Worm (Caenorhabditis elegans) whole organism, late embryonic: ENCODE data around the gene sre-13.

ENCODE experiments used
- C08G9.2 ChIP-seq: sonication (generic microtip); optimal IDR thresholded peaks from 2 replicates; lab custom pipeline; 2016; ENCODE audit warnings: mild to moderate bottlenecking, missing genetic modification characterization, moderate library complexity, missing compliant biosample characterization
- C38D4.7 ChIP-seq: fragments of 200-800 bp; sonication (Bioruptor generic); optimal IDR thresholded peaks from 2 replicates; lab custom pipeline; 2018; ENCODE audit warnings: mild to moderate bottlenecking, missing genetic modification characterization, moderate library complexity, missing compliant biosample characterization
- F13H6.1 ChIP-seq: sonication (generic microtip); optimal IDR thresholded peaks from 2 replicates; lab custom pipeline; 2016; ENCODE audit warnings: missing genetic modification characterization, missing compliant biosample characterization
- K02D7.2 ChIP-seq: sonication (generic microtip); optimal IDR thresholded peaks from 2 replicates; lab custom pipeline; 2017; ENCODE audit warnings: mild to moderate bottlenecking, missing genetic modification characterization, missing compliant biosample characterization
- T23F11.4 ChIP-seq: fragments of 200-800 bp; sonication (Bioruptor generic); optimal IDR thresholded peaks from 2 replicates; lab custom pipeline; 2018; ENCODE audit warnings: mild to moderate bottlenecking, missing genetic modification characterization, missing compliant biosample characterization
- Y22D7AL.16 ChIP-seq: sonication (generic microtip); optimal IDR thresholded peaks from 2 replicates; lab custom pipeline; 2016; ENCODE audit warnings: missing genetic modification characterization, missing compliant biosample characterization
- ama-1 ChIP-seq: fragments of 150-350 bp; optimal IDR thresholded peaks from 2 replicates; lab custom pipeline; 2014
- ceh-14 ChIP-seq: sonication (generic microtip); optimal IDR thresholded peaks from 2 replicates; lab custom pipeline; 2016; ENCODE audit warnings: missing genotype, missing genetic modification characterization, missing compliant biosample characterization
- ceh-18 ChIP-seq: sonication (generic microtip); optimal IDR thresholded peaks from 2 replicates; lab custom pipeline; 2016; ENCODE audit warnings: missing genetic modification characterization, missing compliant biosample characterization
- ceh-2 ChIP-seq: sonication (generic microtip); optimal IDR thresholded peaks from 2 replicates; lab custom pipeline; 2016; ENCODE audit warnings: missing genotype, missing genetic modification characterization, missing compliant biosample characterization
- ceh-22 ChIP-seq: sonication (generic microtip); optimal IDR thresholded peaks from 2 replicates; lab custom pipeline; 2017; ENCODE audit warnings: missing biosample characterization, missing genetic modification characterization
- ceh-24 ChIP-seq: sonication (generic microtip); optimal IDR thresholded peaks from 2 replicates; lab custom pipeline; 2016; ENCODE audit warnings: mild to moderate bottlenecking, missing genetic modification characterization, missing compliant biosample characterization
- ceh-31 ChIP-seq: sonication (generic microtip); optimal IDR thresholded peaks from 2 replicates; lab custom pipeline; 2016; ENCODE audit warnings: missing genetic modification characterization, missing compliant biosample characterization
- ceh-34 ChIP-seq: sonication (generic microtip); optimal IDR thresholded peaks from 2 replicates; lab custom pipeline; 2016; ENCODE audit warnings: mild to moderate bottlenecking, missing genetic modification characterization, missing compliant biosample characterization
- ceh-45 ChIP-seq: fragments of 200-800 bp; sonication (Bioruptor generic); IDR thresholded peaks from 2 replicates; pipeline ENCODE4 v1.3.6; 2022; ENCODE audit warnings: missing genetic modification reagents, missing genetic modification characterization, missing compliant biosample characterization
- ceh-48 ChIP-seq: sonication (generic microtip); optimal IDR thresholded peaks from 2 replicates; lab custom pipeline; 2016; ENCODE audit warnings: missing genetic modification characterization, inconsistent platforms, missing compliant biosample characterization
- ceh-9 ChIP-seq: sonication (generic microtip); optimal IDR thresholded peaks from 2 replicates; lab custom pipeline; 2016; ENCODE audit warnings: mild to moderate bottlenecking, missing genetic modification characterization, inconsistent platforms, missing compliant biosample characterization
- che-1 ChIP-seq: sonication (generic microtip); optimal IDR thresholded peaks from 2 replicates; lab custom pipeline; 2016; ENCODE audit warnings: mild to moderate bottlenecking, missing genetic modification characterization, missing compliant biosample characterization
- dmd-4 ChIP-seq: sonication (generic microtip); optimal IDR thresholded peaks from 2 replicates; lab custom pipeline; 2016; ENCODE audit warnings: borderline replicate concordance, missing genetic modification characterization, missing compliant biosample characterization
- elt-2 ChIP-seq: sonication (generic microtip); optimal IDR thresholded peaks from 2 replicates; lab custom pipeline; 2016; ENCODE audit warnings: missing genetic modification reagents, missing genetic modification characterization, missing compliant biosample characterization
- elt-4 ChIP-seq: sonication (generic microtip); optimal IDR thresholded peaks from 2 replicates; lab custom pipeline; 2016; ENCODE audit warnings: missing genetic modification characterization, missing compliant biosample characterization
- ets-4 ChIP-seq: sonication (generic microtip); optimal IDR thresholded peaks from 2 replicates; lab custom pipeline; 2016; ENCODE audit warnings: missing genetic modification characterization, missing compliant biosample characterization
- fkh-10 ChIP-seq: fragments of 150-350 bp; optimal IDR thresholded peaks from 2 replicates; lab custom pipeline; 2014; ENCODE audit warnings: missing biosample characterization, missing genetic modification reagents, missing genetic modification characterization
- fkh-6 ChIP-seq: sonication (generic microtip); optimal IDR thresholded peaks from 2 replicates; lab custom pipeline; 2016; ENCODE audit warnings: missing genetic modification characterization, missing compliant biosample characterization
- gmeb-2 ChIP-seq: sonication (generic microtip); optimal IDR thresholded peaks from 2 replicates; lab custom pipeline; 2016; ENCODE audit warnings: missing genetic modification characterization, inconsistent platforms, missing compliant biosample characterization
- hlh-13 ChIP-seq: fragments of 200-800 bp; sonication (Bioruptor generic); optimal IDR thresholded peaks from 2 replicates; lab custom pipeline; 2018; ENCODE audit warnings: mild to moderate bottlenecking, missing genetic modification characterization, missing compliant biosample characterization
- hlh-15 ChIP-seq: sonication (generic microtip); optimal IDR thresholded peaks from 2 replicates; lab custom pipeline; 2016; ENCODE audit warnings: missing genetic modification characterization, missing compliant biosample characterization
- hlh-30 ChIP-seq: sonication (generic microtip); optimal IDR thresholded peaks from 2 replicates; lab custom pipeline; 2017; ENCODE audit warnings: antibody characterized with exemption, missing genetic modification characterization, missing compliant biosample characterization; ENCODE audit not compliant: insufficient read depth
- hlh-6 ChIP-seq: sonication (generic microtip); optimal IDR thresholded peaks from 2 replicates; lab custom pipeline; 2016; ENCODE audit warnings: missing genotype, missing genetic modification characterization, missing compliant biosample characterization
- hlh-8 ChIP-seq: sonication (generic microtip); optimal IDR thresholded peaks from 2 replicates; lab custom pipeline; 2016; ENCODE audit warnings: missing genotype, missing genetic modification characterization, missing compliant biosample characterization
- lin-11 ChIP-seq: fragments of 200-800 bp; sonication (Bioruptor generic); optimal IDR thresholded peaks from 2 replicates; lab custom pipeline; 2018; ENCODE audit warnings: mild to moderate bottlenecking, missing genetic modification characterization, missing compliant biosample characterization
- mec-3 ChIP-seq: sonication (generic microtip); optimal IDR thresholded peaks from 2 replicates; lab custom pipeline; 2016; ENCODE audit warnings: borderline replicate concordance, missing genetic modification characterization, missing compliant biosample characterization
- nfya-1 ChIP-seq: sonication (generic microtip); optimal IDR thresholded peaks from 2 replicates; lab custom pipeline; 2017; ENCODE audit warnings: missing genetic modification characterization, mild to moderate bottlenecking, missing compliant biosample characterization, antibody characterized with exemption, moderate library complexity
- nhr-11 ChIP-seq: fragments of 150-350 bp; optimal IDR thresholded peaks from 2 replicates; lab custom pipeline; 2014; ENCODE audit warnings: missing biosample characterization, missing genetic modification characterization
- nhr-232 ChIP-seq: sonication (generic microtip); optimal IDR thresholded peaks from 2 replicates; lab custom pipeline; 2016; ENCODE audit warnings: missing genetic modification characterization, missing compliant biosample characterization
- odd-2 ChIP-seq: sonication (generic microtip); optimal IDR thresholded peaks from 2 replicates; lab custom pipeline; 2017; ENCODE audit warnings: antibody characterized with exemption, mild to moderate bottlenecking, missing genetic modification characterization, missing compliant biosample characterization
- pag-3 ChIP-seq: sonication (generic microtip); optimal IDR thresholded peaks from 2 replicates; lab custom pipeline; 2016; ENCODE audit warnings: missing compliant biosample characterization, missing genetic modification characterization, borderline replicate concordance
- pax-1 ChIP-seq: fragments of 150-350 bp; optimal IDR thresholded peaks from 2 replicates; lab custom pipeline; 2014; ENCODE audit warnings: missing biosample characterization, missing genetic modification characterization
- pha-2 ChIP-seq: sonication (generic microtip); optimal IDR thresholded peaks from 2 replicates; lab custom pipeline; 2017; ENCODE audit warnings: mild to moderate bottlenecking, missing genetic modification characterization, missing compliant biosample characterization
- ref-2 ChIP-seq: sonication (generic microtip); optimal IDR thresholded peaks from 2 replicates; lab custom pipeline; 2016; ENCODE audit warnings: missing genetic modification characterization, missing compliant biosample characterization
- sdc-2 ChIP-seq: sonication (generic microtip); optimal IDR thresholded peaks from 2 replicates; lab custom pipeline; 2016; ENCODE audit warnings: missing genotype, missing genetic modification characterization, missing compliant biosample characterization
- sox-2 ChIP-seq: fragments of 200-800 bp; sonication (Bioruptor generic); IDR thresholded peaks from 2 replicates; pipeline ENCODE4 v1.3.6; 2022; ENCODE audit warnings: missing genetic modification reagents, missing genetic modification characterization, missing compliant biosample characterization
- syd-9 ChIP-seq: sonication (generic microtip); optimal IDR thresholded peaks from 2 replicates; lab custom pipeline; 2016; ENCODE audit warnings: mild to moderate bottlenecking, missing genetic modification characterization, moderate library complexity, missing compliant biosample characterization
- tbx-2 ChIP-seq: sonication (generic microtip); optimal IDR thresholded peaks from 2 replicates; lab custom pipeline; 2016; ENCODE audit warnings: missing genetic modification characterization, missing compliant biosample characterization
- tbx-7 ChIP-seq: sonication (generic microtip); optimal IDR thresholded peaks from 2 replicates; lab custom pipeline; 2016; ENCODE audit warnings: missing genotype, missing genetic modification characterization, missing compliant biosample characterization
- unc-3 ChIP-seq, 2 experiments: fragments of 200-800 bp in 1 of 2; sonication (Bioruptor generic) in 1 of 2; sonication (generic microtip) in 1 of 2; conservative IDR thresholded peaks in 1 of 2; optimal IDR thresholded peaks in 1 of 2; 2 replicates each; pipeline versions ENCODE4 v1.3.6 to Lab custom; 2016 to 2022; ENCODE audit warnings: missing compliant biosample characterization in 2 of 2, missing genetic modification characterization in 2 of 2, missing genetic modification reagents in 1 of 2
- zip-5 ChIP-seq: sonication (generic microtip); optimal IDR thresholded peaks from 2 replicates; lab custom pipeline; 2016; ENCODE audit warnings: missing genetic modification characterization, missing compliant biosample characterization
- ztf-16 ChIP-seq: sonication (generic microtip); optimal IDR thresholded peaks from 2 replicates; lab custom pipeline; 2017; ENCODE audit warnings: missing genetic modification characterization, missing compliant biosample characterization

The sre-13 gene

DNA sequence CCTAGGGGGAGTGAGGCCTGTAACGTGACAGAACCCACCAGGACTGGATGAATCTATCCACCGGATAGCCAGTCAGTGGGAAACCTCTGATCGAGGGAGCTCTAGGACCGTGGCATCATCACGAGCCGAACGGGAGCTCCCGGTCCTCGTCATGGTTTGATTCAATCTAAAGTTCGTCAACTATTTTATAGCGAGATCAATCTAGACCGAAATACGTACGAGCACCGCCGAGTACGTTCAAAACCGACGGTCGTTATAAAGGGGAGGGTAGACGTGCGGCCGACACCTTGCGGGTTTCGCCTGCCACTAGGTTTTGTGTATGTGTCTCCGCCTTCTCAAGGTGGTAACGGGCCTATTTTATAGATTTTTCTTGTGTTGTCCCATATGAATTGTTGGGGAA, 4.8 kb upstream of the sre-13 start:
- peak; percentile 19 for TF ChIP-seq elt-2

DNA sequence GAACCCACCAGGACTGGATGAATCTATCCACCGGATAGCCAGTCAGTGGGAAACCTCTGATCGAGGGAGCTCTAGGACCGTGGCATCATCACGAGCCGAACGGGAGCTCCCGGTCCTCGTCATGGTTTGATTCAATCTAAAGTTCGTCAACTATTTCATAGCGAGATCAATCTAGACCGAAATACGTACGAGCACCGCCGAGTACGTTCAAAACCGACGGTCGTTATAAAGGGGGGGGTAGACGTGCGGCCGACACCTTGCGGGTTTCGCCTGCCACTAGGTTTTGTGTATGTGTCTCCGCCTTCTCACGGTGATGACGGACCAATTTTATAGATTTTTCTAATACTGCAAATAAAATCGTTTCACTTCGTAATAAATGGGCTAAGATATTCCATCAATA, 742 bp downstream of the sre-13 start:
- 0 out of 2 replicates have a peak, but pooled peaks have one; percentile 21 for TF ChIP-seq ceh-45 (GFP tag; lab: Robert Waterston, UW)

DNA sequence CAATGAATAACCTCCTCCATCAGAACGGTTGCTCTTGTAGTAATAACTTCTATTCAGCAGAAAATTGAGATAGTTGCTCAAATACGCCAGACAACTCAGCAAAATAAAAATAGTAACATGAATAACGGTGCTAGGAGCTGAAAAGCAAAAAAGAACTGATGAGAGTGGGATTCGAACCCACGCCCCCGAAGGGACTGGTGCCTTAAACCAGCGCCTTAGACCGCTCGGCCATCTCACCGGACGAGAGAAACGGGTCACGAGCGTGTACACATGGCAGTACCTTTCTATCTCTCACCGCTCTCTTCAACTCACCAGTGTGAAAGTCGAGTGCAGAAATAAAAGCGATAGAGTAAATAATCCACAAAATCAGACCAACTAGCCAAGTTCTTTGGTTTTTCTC, 1.5 kb downstream of the sre-13 start:
- peak; percentile 60 for TF ChIP-seq C38D4.7 (GFP tag; lab: Kevin White, UChicago)
- no peak for TF ChIP-seq pax-1
- peak; percentile 52 for TF ChIP-seq gmeb-2 (tag; lab: Kevin White, UChicago)
- peak; percentile 23 for TF ChIP-seq syd-9
- peak; percentile 30 for TF ChIP-seq T23F11.4 (GFP tag; lab: Kevin White, UChicago)
- TF ChIP-seq ceh-31 (tag; lab: Kevin White, UChicago) = peak; percentile 45
- 0 out of 2 replicates have a peak, but pooled peaks have one; percentile 53 for TF ChIP-seq unc-3 (GFP tag; conservative IDR thresholded peaks at IDR 0.05; lab: Robert Waterston, UW)
- TF ChIP-seq unc-3 (tag; optimal IDR thresholded peaks at IDR 0.05; lab: Kevin White, UChicago) = peak; percentile 10
- peak; percentile 37 for TF ChIP-seq ceh-48
- peak; percentile 62; the same call in 1 of the 2 replicates for TF ChIP-seq ceh-45 (GFP tag; lab: Robert Waterston, UW)
- no peak for TF ChIP-seq tbx-7 (tag; lab: Kevin White, UChicago)
- peak; percentile 62 for TF ChIP-seq che-1 (tag; lab: Kevin White, UChicago)
- TF ChIP-seq hlh-6 (tag; lab: Kevin White, UChicago) = peak; percentile 65
- TF ChIP-seq K02D7.2 (tag; lab: Kevin White, UChicago) = peak; percentile 51
- peak; percentile 72 for TF ChIP-seq nhr-232 (tag; lab: Kevin White, UChicago)
- no peak for TF ChIP-seq elt-4
- TF ChIP-seq hlh-13 (GFP tag; lab: Kevin White, UChicago) = peak; percentile 54
- no peak for TF ChIP-seq ceh-24 (tag; lab: Kevin White, UChicago)
- peak; percentile 52 for TF ChIP-seq elt-2
- peak; percentile 62 for TF ChIP-seq hlh-30 (tag; lab: Kevin White, UChicago)
- peak; percentile 50 for TF ChIP-seq F13H6.1
- no peak for TF ChIP-seq fkh-10 (GFP tag; lab: Kevin White, UChicago)
- TF ChIP-seq Y22D7AL.16 (tag; lab: Kevin White, UChicago) = peak; percentile 69
- peak; percentile 18 for TF ChIP-seq zip-5 (tag; lab: Kevin White, UChicago)
- peak; percentile 52 for TF ChIP-seq pha-2 (tag; lab: Kevin White, UChicago)
- TF ChIP-seq ceh-22 (tag; lab: Kevin White, UChicago) = no peak
- peak; percentile 52 for TF ChIP-seq ceh-34 (tag; lab: Kevin White, UChicago)
- TF ChIP-seq fkh-6 = peak; percentile 46
- no peak for TF ChIP-seq ceh-2 (tag; lab: Kevin White, UChicago)
- TF ChIP-seq hlh-8 = no peak
- TF ChIP-seq lin-11 = peak; percentile 23
- TF ChIP-seq tbx-2 = peak; percentile 66
- TF ChIP-seq C08G9.2 (tag; lab: Kevin White, UChicago) = peak; percentile 67
- peak; percentile 73 for TF ChIP-seq dmd-4
- peak; percentile 52 for TF ChIP-seq ceh-9 (tag; lab: Kevin White, UChicago)
- peak; percentile 33 for TF ChIP-seq ets-4 (tag; lab: Kevin White, UChicago)
- TF ChIP-seq ref-2 = peak; percentile 26
- peak; percentile 57 for TF ChIP-seq ztf-16 (tag; lab: Kevin White, UChicago)
- TF ChIP-seq ama-1 (lab: Kevin White, UChicago) = no peak
- TF ChIP-seq sdc-2 (tag; lab: Kevin White, UChicago) = peak; percentile 5
- peak; percentile 49 for TF ChIP-seq ceh-18 (tag; lab: Kevin White, UChicago)
- no peak for TF ChIP-seq pag-3
- TF ChIP-seq mec-3 (tag; lab: Kevin White, UChicago) = no peak
- TF ChIP-seq hlh-15 (tag; lab: Kevin White, UChicago) = peak; percentile 81
- peak; percentile 65 for TF ChIP-seq sox-2 (GFP tag; lab: Robert Waterston, UW)
- no peak for TF ChIP-seq nhr-11 (tag; lab: Kevin White, UChicago)
- TF ChIP-seq nfya-1 (tag; lab: Kevin White, UChicago) = no peak
- no peak for TF ChIP-seq odd-2
- peak; percentile 28 for TF ChIP-seq ceh-14
